Fruit fly (Drosophila melanogaster): ENCODE measurements around the gene CG7483.

CG7483 gene

dm6 chr3R:8326884-8327283 is 13.9 kb downstream of the CG7483 start:
- TF ChIP-seq Abd-B (GFP tag; optimal IDR thresholded peaks at IDR 0.05): no peak
- TF ChIP-seq Sp1 (GFP tag; optimal IDR thresholded peaks at IDR 0.05): no peak
- no peak for TF ChIP-seq sv (GFP tag; optimal IDR thresholded peaks at IDR 0.05)
- TF ChIP-seq Jra (GFP tag; optimal IDR thresholded peaks at IDR 0.05): no peak
- no peak for TF ChIP-seq br (GFP tag; optimal IDR thresholded peaks at IDR 0.05)
- no peak for TF ChIP-seq N (GFP tag; optimal IDR thresholded peaks at IDR 0.05)
- TF ChIP-seq Hr83 (GFP tag; optimal IDR thresholded peaks at IDR 0.05; ENCODE audit: poor library complexity, severe bottlenecking): no peak
- no peak for TF ChIP-seq psq (GFP tag; optimal IDR thresholded peaks at IDR 0.05)
- no peak for TF ChIP-seq jim (GFP tag; optimal IDR thresholded peaks at IDR 0.05)
- no peak for TF ChIP-seq dmrt93B (GFP tag; optimal IDR thresholded peaks at IDR 0.05)
- TF ChIP-seq CG32264 (GFP tag; optimal IDR thresholded peaks at IDR 0.05): no peak
- TF ChIP-seq woc (GFP tag; optimal IDR thresholded peaks at IDR 0.05): no peak
- TF ChIP-seq Dfd (GFP tag; optimal IDR thresholded peaks at IDR 0.05): no peak
- no peak for TF ChIP-seq brk (GFP tag; optimal IDR thresholded peaks at IDR 0.05)
- no peak for TF ChIP-seq CG9705 (GFP tag; optimal IDR thresholded peaks at IDR 0.05)
- no peak for TF ChIP-seq fru (GFP tag; optimal IDR thresholded peaks at IDR 0.05)
- TF ChIP-seq Hr78 (GFP tag; optimal IDR thresholded peaks at IDR 0.05): no peak
- TF ChIP-seq CrebA (GFP tag; optimal IDR thresholded peaks at IDR 0.05; ENCODE audit: borderline replicate concordance): no peak
- TF ChIP-seq Rel (GFP tag; optimal IDR thresholded peaks at IDR 0.05): no peak
- no peak for TF ChIP-seq Rel (tag; optimal IDR thresholded peaks at IDR 0.05)
- TF ChIP-seq Dif (GFP tag; optimal IDR thresholded peaks at IDR 0.05; ENCODE audit: partially characterized antibody): no peak

- TF ChIP-seq dmrt93B (GFP tag; optimal IDR thresholded peaks at IDR 0.05) (no peak), Vsx2 (GFP tag; optimal IDR thresholded peaks at IDR 0.05; ENCODE audit: partially characterized antibody) (no peak), OdsH (GFP tag; optimal IDR thresholded peaks at IDR 0.05) (no peak)
These were observed 15.2 kb downstream of the CG7483 start for dm6 chr3R:8327967-8328789.

- TF ChIP-seq br (GFP tag; optimal IDR thresholded peaks at IDR 0.05) (no peak), Jra (GFP tag; optimal IDR thresholded peaks at IDR 0.05) (no peak), dmrt93B (GFP tag; optimal IDR thresholded peaks at IDR 0.05) (no peak), dsf (GFP tag; optimal IDR thresholded peaks at IDR 0.05; ENCODE audit: borderline replicate concordance) (no peak), Rel (GFP tag; optimal IDR thresholded peaks at IDR 0.05) (no peak), Rel (tag; optimal IDR thresholded peaks at IDR 0.05) (no peak), Mio (GFP tag; optimal IDR thresholded peaks at IDR 0.05) (no peak), lola (GFP tag; optimal IDR thresholded peaks at IDR 0.05) (no peak)
These were observed 16.6 kb downstream of the CG7483 start for dm6 chr3R:8329628-8330027.

- TF ChIP-seq tai (GFP tag; optimal IDR thresholded peaks at IDR 0.05) (no peak), fru (GFP tag; optimal IDR thresholded peaks at IDR 0.05) (peak; percentile 90), Jra (GFP tag; optimal IDR thresholded peaks at IDR 0.05) (peak; percentile 26), Abd-B (GFP tag; optimal IDR thresholded peaks at IDR 0.05) (no peak), foxo (GFP tag; optimal IDR thresholded peaks at IDR 0.05) (peak in 1 of 2 experiments; percentile 93), Vsx2 (GFP tag; optimal IDR thresholded peaks at IDR 0.05; ENCODE audit: partially characterized antibody) (no peak), sage (GFP tag; optimal IDR thresholded peaks at IDR 0.05) (peak; percentile 69), Rel (GFP tag; optimal IDR thresholded peaks at IDR 0.05) (no peak), Rel (tag; optimal IDR thresholded peaks at IDR 0.05) (peak; percentile 54), CG32264 (GFP tag; optimal IDR thresholded peaks at IDR 0.05) (peak; percentile 1), Hr78 (GFP tag; optimal IDR thresholded peaks at IDR 0.05) (no peak), jim (GFP tag; optimal IDR thresholded peaks at IDR 0.05) (no peak), N (GFP tag; optimal IDR thresholded peaks at IDR 0.05) (peak; percentile 44), OdsH (GFP tag; optimal IDR thresholded peaks at IDR 0.05) (peak; percentile 85), dl (GFP tag; optimal IDR thresholded peaks at IDR 0.05; ENCODE audit: insufficient read depth in 1 of 2, partially characterized antibody in 2 of 2) (peak; percentile 45 to 52), br (GFP tag; optimal IDR thresholded peaks at IDR 0.05) (peak; percentile 62), dmrt93B (GFP tag; optimal IDR thresholded peaks at IDR 0.05) (peak; percentile 97), rgr (GFP tag; optimal IDR thresholded peaks at IDR 0.05) (peak; percentile 81), woc (GFP tag; optimal IDR thresholded peaks at IDR 0.05) (no peak), sv (GFP tag; optimal IDR thresholded peaks at IDR 0.05) (peak; percentile 83), Dfd (GFP tag; optimal IDR thresholded peaks at IDR 0.05) (peak; percentile 83), HLH106 (tag; optimal IDR thresholded peaks at IDR 0.05) (peak; percentile 95), GATAd (GFP tag; optimal IDR thresholded peaks at IDR 0.05) (no peak), Mio (GFP tag; optimal IDR thresholded peaks at IDR 0.05) (peak; percentile 17), Myc (optimal IDR thresholded peaks at IDR 0.05) (no peak), dsf (GFP tag; optimal IDR thresholded peaks at IDR 0.05; ENCODE audit: borderline replicate concordance) (peak; percentile 46), Dif (GFP tag; optimal IDR thresholded peaks at IDR 0.05; ENCODE audit: partially characterized antibody) (peak; percentile 78), lola (GFP tag; optimal IDR thresholded peaks at IDR 0.05) (no peak), Sp1 (GFP tag; optimal IDR thresholded peaks at IDR 0.05) (peak; percentile 94), Hr83 (GFP tag; optimal IDR thresholded peaks at IDR 0.05; ENCODE audit: poor library complexity, severe bottlenecking) (peak; percentile 19), CrebA (GFP tag; optimal IDR thresholded peaks at IDR 0.05; ENCODE audit: borderline replicate concordance) (no peak), Hnf4 (GFP tag; optimal IDR thresholded peaks at IDR 0.05) (peak; percentile 49), h (GFP tag; optimal IDR thresholded peaks at IDR 0.05) (peak; percentile 90), brk (GFP tag; optimal IDR thresholded peaks at IDR 0.05) (no peak), psq (GFP tag; optimal IDR thresholded peaks at IDR 0.05) (peak; percentile 89)
These were observed 20.9 kb downstream of the CG7483 start, which contains the start of gene Poxm for dm6 chr3R:8333768-8334470. Gene Poxm, minus strand, starts transcription at chr3R:8333792.
